Worm (Caenorhabditis elegans) whole organism, L3 larva: ENCODE data around the gene C36C5.14.

Source experiments
- R02D3.7 ChIP-seq: fragments of 150-350 bp; optimal IDR thresholded peaks from 2 replicates; lab custom pipeline; 2014; ENCODE audit warnings: missing biosample characterization, missing genetic modification characterization
- ZK546.5 ChIP-seq: sonication (generic microtip); optimal IDR thresholded peaks from 2 replicates; lab custom pipeline; 2017; ENCODE audit warnings: missing biosample characterization, missing genetic modification characterization
- ama-1 ChIP-seq: fragments of 150-350 bp; optimal IDR thresholded peaks from 2 replicates; lab custom pipeline; 2018
- ceh-82 ChIP-seq: fragments of 150-350 bp; optimal IDR thresholded peaks from 2 replicates; lab custom pipeline; 2014; ENCODE audit warnings: missing biosample characterization, missing genetic modification characterization
- elt-3 ChIP-seq, 3 experiments: fragments of 150-350 bp in 1 of 3; sonication (generic microtip) in 2 of 3; optimal IDR thresholded peaks; 2 replicates in 2 of 3; 4 replicates in 1 of 3; lab custom pipeline; 2014 to 2017; ENCODE audit warnings: missing biosample characterization in 3 of 3, missing genetic modification characterization in 3 of 3
- fos-1 ChIP-seq: fragments of 150-350 bp; optimal IDR thresholded peaks from 2 replicates; lab custom pipeline; 2014; ENCODE audit warnings: missing biosample characterization, missing genetic modification characterization
- lin-39 ChIP-seq: fragments of 150-350 bp; optimal IDR thresholded peaks from 2 replicates; lab custom pipeline; 2018; ENCODE audit warnings: missing biosample characterization, missing genetic modification reagents, missing genetic modification characterization
- nhr-67 ChIP-seq: fragments of 150-350 bp; optimal IDR thresholded peaks from 2 replicates; lab custom pipeline; 2014; ENCODE audit warnings: missing biosample characterization, missing genetic modification characterization
- nhr-77 ChIP-seq: fragments of 150-350 bp; optimal IDR thresholded peaks from 2 replicates; lab custom pipeline; 2014; ENCODE audit warnings: missing biosample characterization, missing genetic modification characterization
- snpc-4 ChIP-seq: fragments of 150-350 bp; optimal IDR thresholded peaks from 2 replicates; lab custom pipeline; 2014; ENCODE audit warnings: missing biosample characterization, missing genetic modification characterization
- unc-62 ChIP-seq: fragments of 150-350 bp; sonication (generic microtip); optimal IDR thresholded peaks from 4 replicates; lab custom pipeline; 2014; ENCODE audit warnings: missing biosample characterization, missing genetic modification reagents, missing genetic modification characterization

- TF ChIP-seq unc-62, result no peak
- no peak for TF ChIP-seq R02D3.7 (tag; lab: Kevin White, UChicago)
- TF ChIP-seq nhr-77, result no peak
- no peak for TF ChIP-seq elt-3 (tag; optimal IDR thresholded peaks at IDR 0.05; lab: Kevin White, UChicago)
- TF ChIP-seq lin-39 (tag; lab: Kevin White, UChicago), result no peak
- TF ChIP-seq nhr-67 (tag; lab: Kevin White, UChicago), result no peak
- TF ChIP-seq ZK546.5 (tag; lab: Kevin White, UChicago), result no peak
- no peak for TF ChIP-seq ceh-82
- TF ChIP-seq snpc-4 (tag; lab: Kevin White, UChicago), result no peak
- TF ChIP-seq fos-1 (tag; lab: Kevin White, UChicago), result no peak
- TF ChIP-seq ama-1 (lab: Kevin White, UChicago), result no peak
Measured at ce11 chrV:3159252-3159651, 6.1 kb downstream of the C36C5.14 start, which contains the start of gene C36C5.12.
